Fruit fly (Drosophila melanogaster) S2 (cell line): ENCODE data around the gene CG16713.

Source experiments
- CG8478 ChIP-seq: fragments of >200 bp; optimal IDR thresholded peaks from 2 replicates; lab custom pipeline; 2018
- CTCF ChIP-seq, 2 experiments: fragments of >200 bp; optimal IDR thresholded peaks; 2 replicates each; lab custom pipeline; 2018

- TF ChIP-seq CG8478 (lab: Kevin White, UChicago) = no peak
- TF ChIP-seq CTCF (optimal IDR thresholded peaks at IDR 0.05; lab: Kevin White, UChicago) = no peak
Observed at dm6 chr2L:3700374-3700773, 5.2 kb upstream of the CG16713 start, which contains the start of gene Sfp24C1.
